Worm (Caenorhabditis elegans): ENCODE measurements around the gene F53H1.3.

F53H1.3 gene

DNA sequence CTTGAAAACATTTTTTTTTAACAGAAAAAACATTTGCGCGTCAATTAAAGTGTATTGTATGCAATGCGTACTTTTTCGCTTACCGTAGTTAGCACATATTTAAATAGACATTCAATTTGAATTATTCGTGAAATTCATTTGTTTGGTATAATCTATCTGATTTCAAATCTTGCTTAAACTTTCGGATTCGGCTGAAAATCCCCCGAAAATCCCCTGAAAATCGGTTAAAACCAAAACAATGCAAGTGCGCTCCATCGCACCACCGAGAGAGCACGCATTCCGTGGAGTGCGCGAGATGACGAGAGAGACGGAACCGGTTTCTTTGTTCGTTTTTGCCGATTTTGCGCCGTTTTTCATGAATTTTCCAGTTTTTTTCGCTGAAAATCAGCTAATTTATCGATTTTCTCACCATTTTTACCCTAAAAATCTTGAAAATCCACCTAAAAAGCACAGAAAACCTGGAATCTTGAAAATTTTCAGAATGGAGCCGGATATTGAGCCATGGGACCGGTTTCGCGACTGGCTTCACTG lies at the start of gene F53H1.3:
TSS of gene F53H1.3 (plus strand) at position 481 of the 531 bp plus-strand sequence.
- TF ChIP-seq ceh-83 (GFP tag; optimal IDR thresholded peaks at IDR 0.05) (no peak), lsy-2 (tag; optimal IDR thresholded peaks at IDR 0.05) (peak; percentile 60), nhr-76 (tag; optimal IDR thresholded peaks at IDR 0.05) (no peak)

DNA sequence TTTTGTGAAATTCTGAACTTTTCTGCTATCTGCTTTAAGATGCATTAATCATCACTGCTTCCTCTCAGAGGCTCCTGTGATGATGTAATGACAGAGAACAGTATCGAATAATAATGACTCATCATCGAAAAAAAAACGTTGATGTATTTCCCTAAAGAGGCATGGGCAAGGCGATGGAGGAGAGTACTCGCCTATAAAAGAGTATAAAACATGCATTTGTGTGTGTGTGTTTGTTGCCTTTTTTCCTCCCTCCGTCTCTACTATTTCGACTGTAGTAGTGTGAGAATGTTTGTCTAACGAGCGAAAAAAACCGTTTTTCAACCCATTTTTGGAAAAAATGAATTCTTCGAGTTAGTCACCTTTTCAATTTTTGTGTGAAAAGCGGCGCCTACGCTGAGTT lies 44.1 kb upstream of the F53H1.3 start:
- TF ChIP-seq sptf-1 (tag; optimal IDR thresholded peaks at IDR 0.05) (no peak), sem-2 (GFP tag; optimal IDR thresholded peaks at IDR 0.05) (no peak), ceh-43 (GFP tag; optimal IDR thresholded peaks at IDR 0.05) (no peak), unc-62 (GFP tag; optimal IDR thresholded peaks at IDR 0.05) (no peak), elt-1 (tag; optimal IDR thresholded peaks at IDR 0.05; ENCODE audit: borderline replicate concordance, insufficient read depth) (no peak), lin-13 (tag; optimal IDR thresholded peaks at IDR 0.05) (no peak)

DNA sequence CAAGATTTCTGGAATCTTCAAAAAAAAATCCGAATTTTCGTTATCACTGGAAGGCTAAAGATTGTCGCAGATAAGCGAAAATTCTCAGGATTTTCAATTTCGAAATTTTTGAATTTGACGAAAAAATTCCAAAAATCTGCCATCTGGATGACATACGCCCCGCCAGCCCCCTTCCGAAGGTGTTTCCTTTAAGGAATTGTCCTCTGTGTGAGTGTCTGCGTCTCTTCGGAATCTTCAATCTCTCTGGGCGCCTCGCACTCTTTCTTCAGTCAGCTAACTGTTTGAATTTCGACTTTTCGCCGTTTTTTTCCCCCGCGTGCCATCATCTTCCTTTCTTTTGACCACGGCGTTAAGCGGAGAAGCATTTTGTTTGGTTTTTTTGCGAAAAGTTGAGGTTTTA lies 42.4 kb upstream of the F53H1.3 start:
- TF ChIP-seq ztf-11 (tag; optimal IDR thresholded peaks at IDR 0.05) (no peak), snpc-4 (tag; optimal IDR thresholded peaks at IDR 0.05) (no peak), tbx-8 (GFP tag; optimal IDR thresholded peaks at IDR 0.05) (no peak), zip-8 (tag; optimal IDR thresholded peaks at IDR 0.05) (no peak), nhr-2 (tag; optimal IDR thresholded peaks at IDR 0.05) (no peak), nhr-12 (tag; optimal IDR thresholded peaks at IDR 0.05) (no peak), nhr-76 (tag; optimal IDR thresholded peaks at IDR 0.05) (no peak), sptf-1 (tag; optimal IDR thresholded peaks at IDR 0.05) (no peak), lin-13 (tag; optimal IDR thresholded peaks at IDR 0.05) (no peak), flh-1 (GFP tag; optimal IDR thresholded peaks at IDR 0.05) (no peak), unc-62 (GFP tag; optimal IDR thresholded peaks at IDR 0.05) (no peak)

DNA sequence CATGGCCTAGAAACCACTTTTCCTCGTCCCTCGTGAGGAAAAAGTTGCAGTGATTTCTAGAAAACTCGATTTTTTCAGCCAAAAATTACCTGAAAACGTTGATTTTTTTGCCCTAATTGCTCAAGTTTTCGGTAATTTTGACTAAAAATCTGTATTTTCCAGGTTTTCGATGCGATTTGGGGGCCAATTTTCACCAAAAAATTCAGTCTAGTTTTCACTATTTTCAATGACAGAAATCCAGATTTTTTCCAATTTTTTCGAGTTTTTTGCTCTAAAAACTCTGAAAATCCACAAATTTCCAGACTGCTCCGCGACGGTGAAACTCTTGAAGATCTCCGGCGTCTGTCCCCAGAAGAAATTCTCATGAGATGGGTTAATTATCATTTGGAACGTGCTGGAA lies 39.6 kb upstream of the F53H1.3 start, which contains the start of gene plst-1:
TSS of gene plst-1 (plus strand) at position 301 of the 400 bp plus-strand sequence.
- TF ChIP-seq nhr-28 (tag; optimal IDR thresholded peaks at IDR 0.05) (no peak), elt-1 (tag; optimal IDR thresholded peaks at IDR 0.05; ENCODE audit: borderline replicate concordance, insufficient read depth) (no peak), bed-3 (GFP tag; optimal IDR thresholded peaks at IDR 0.05) (no peak)

DNA sequence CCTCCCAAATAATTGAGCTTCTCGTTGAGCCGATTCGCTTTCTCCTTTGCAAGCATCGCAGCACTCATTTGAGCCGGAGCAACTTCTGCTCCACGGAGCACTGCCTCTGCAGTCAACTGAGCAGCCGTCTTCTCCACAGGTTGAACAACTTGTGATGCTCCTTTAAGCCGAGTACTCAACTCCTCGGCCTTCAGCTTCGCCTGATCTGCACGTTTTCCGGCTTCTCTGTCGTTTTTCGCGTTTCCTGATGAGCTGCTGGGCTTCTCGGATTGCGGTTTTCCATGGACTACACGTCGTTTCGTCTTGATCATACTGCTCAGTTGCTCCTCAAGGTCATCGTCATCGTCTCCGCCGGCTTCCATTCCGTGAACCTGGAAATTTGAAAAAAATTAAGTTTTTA lies 30.0 kb upstream of the F53H1.3 start:
- TF ChIP-seq mep-1 (tag; optimal IDR thresholded peaks at IDR 0.05) (no peak), nhr-12 (tag; optimal IDR thresholded peaks at IDR 0.05) (no peak), lsy-2 (tag; optimal IDR thresholded peaks at IDR 0.05) (no peak), tbx-8 (GFP tag; optimal IDR thresholded peaks at IDR 0.05) (no peak), zip-8 (tag; optimal IDR thresholded peaks at IDR 0.05) (no peak), flh-1 (GFP tag; optimal IDR thresholded peaks at IDR 0.05) (no peak), unc-120 (tag; optimal IDR thresholded peaks at IDR 0.05; ENCODE audit: poor library complexity, severe bottlenecking) (no peak), elt-1 (tag; optimal IDR thresholded peaks at IDR 0.05; ENCODE audit: borderline replicate concordance, insufficient read depth) (no peak), drap-1 (GFP tag; optimal IDR thresholded peaks at IDR 0.05) (no peak), ceh-43 (GFP tag; optimal IDR thresholded peaks at IDR 0.05) (no peak), nhr-76 (tag; optimal IDR thresholded peaks at IDR 0.05) (no peak)

DNA sequence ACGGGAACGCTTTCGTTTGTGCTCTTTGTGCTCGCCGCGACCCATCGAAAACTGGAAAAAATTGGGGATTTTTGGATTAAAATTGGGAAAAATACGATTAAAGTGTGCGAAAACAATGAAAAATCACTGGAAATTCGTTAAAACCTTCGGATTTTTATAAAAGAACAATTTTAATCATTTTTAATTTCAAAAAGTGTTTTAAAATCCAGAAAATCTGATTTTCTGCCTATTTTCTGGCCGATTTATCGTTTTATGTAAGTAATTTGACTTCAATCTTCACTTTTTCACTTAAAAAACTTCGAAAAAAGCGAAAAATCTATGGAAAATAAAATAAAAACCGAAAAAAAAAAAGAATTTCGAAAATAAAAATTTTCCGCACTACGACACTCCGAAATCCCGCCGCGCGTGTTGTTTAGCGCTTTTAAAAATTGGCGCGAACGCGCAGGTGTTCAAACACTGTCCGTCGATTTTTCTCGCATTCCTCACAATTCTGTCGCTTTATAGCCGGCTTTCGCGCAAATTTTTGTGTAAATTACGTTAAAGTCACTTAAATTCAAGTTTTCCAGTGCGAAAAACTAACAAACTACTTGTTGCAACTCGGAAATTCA lies 19.3 kb upstream of the F53H1.3 start, which contains the start of the genes ddx-46 and F53H1.4:
TSS of gene ddx-46 (minus strand) at position 51 of the 608 bp plus-strand sequence.
TSS of gene F53H1.4 (plus strand) at position 567 of the 608 bp plus-strand sequence.
- TF ChIP-seq ztf-11 (tag; optimal IDR thresholded peaks at IDR 0.05) (no peak), unc-62 (GFP tag; optimal IDR thresholded peaks at IDR 0.05) (no peak), lin-13 (tag; optimal IDR thresholded peaks at IDR 0.05) (peak; percentile 32), lsy-2 (tag; optimal IDR thresholded peaks at IDR 0.05) (peak; percentile 24), flh-1 (GFP tag; optimal IDR thresholded peaks at IDR 0.05) (no peak), nhr-12 (tag; optimal IDR thresholded peaks at IDR 0.05) (no peak), mls-2 (tag; optimal IDR thresholded peaks at IDR 0.05) (no peak), hlh-1 (tag; optimal IDR thresholded peaks at IDR 0.05) (peak; percentile 25), sptf-1 (tag; optimal IDR thresholded peaks at IDR 0.05) (no peak), ceh-39 (tag; optimal IDR thresholded peaks at IDR 0.05) (no peak), mep-1 (tag; optimal IDR thresholded peaks at IDR 0.05) (peak; percentile 21), nhr-28 (tag; optimal IDR thresholded peaks at IDR 0.05) (no peak), nhr-76 (tag; optimal IDR thresholded peaks at IDR 0.05) (no peak), cnd-1 (tag; optimal IDR thresholded peaks at IDR 0.05) (no peak), ham-2 (GFP tag; optimal IDR thresholded peaks at IDR 0.05) (no peak), lin-32 (GFP tag; optimal IDR thresholded peaks at IDR 0.05) (no peak)
